Worm (Caenorhabditis elegans) whole organism, early embryonic: Measurements from ENCODE around the gene cyp-33C7.
"Not testable (repeated sequence)": the region's sequence is repeated elsewhere in the genome, so short reads cannot be mapped to it uniquely, and the experiment has no call there.

Experiments
- B0310.2 ChIP-seq: sonication (generic microtip); optimal IDR thresholded peaks from 2 replicates; lab custom pipeline; 2016; ENCODE audit warnings: mild to moderate bottlenecking, missing genetic modification characterization, missing compliant biosample characterization
- F13C5.2 ChIP-seq: sonication (generic microtip); optimal IDR thresholded peaks from 2 replicates; lab custom pipeline; 2017; ENCODE audit warnings: mild to moderate bottlenecking, missing genetic modification characterization, inconsistent platforms, missing compliant biosample characterization
- aly-1 ChIP-seq: sonication (generic microtip); optimal IDR thresholded peaks from 2 replicates; lab custom pipeline; 2016; ENCODE audit warnings: missing genetic modification characterization, missing compliant biosample characterization
- ama-1 ChIP-seq: fragments of 150-350 bp; optimal IDR thresholded peaks from 2 replicates; lab custom pipeline; 2014
- ceh-13 ChIP-seq: fragments of 200-800 bp; sonication (Bioruptor generic); optimal IDR thresholded peaks from 2 replicates; lab custom pipeline; 2018; ENCODE audit warnings: mild to moderate bottlenecking, missing genetic modification characterization, missing compliant biosample characterization
- ceh-36 ChIP-seq: sonication (generic microtip); optimal IDR thresholded peaks from 2 replicates; lab custom pipeline; 2016; ENCODE audit warnings: missing genetic modification characterization, inconsistent platforms, missing compliant biosample characterization
- ets-7 ChIP-seq: sonication (generic microtip); optimal IDR thresholded peaks from 2 replicates; lab custom pipeline; 2016; ENCODE audit warnings: missing genotype, missing genetic modification characterization, missing compliant biosample characterization
- flt-1 ChIP-seq: fragments of 200-800 bp; sonication (Bioruptor generic); IDR thresholded peaks from 2 replicates; pipeline ENCODE4 v1.3.6; 2022; ENCODE audit warnings: missing genetic modification characterization, missing compliant biosample characterization
- hmbx-1 ChIP-seq: sonication (generic microtip); optimal IDR thresholded peaks from 2 replicates; lab custom pipeline; 2016; ENCODE audit warnings: mild to moderate bottlenecking, missing genetic modification characterization, missing compliant biosample characterization
- hmg-4 ChIP-seq: fragments of 200-800 bp; sonication (Bioruptor generic); optimal IDR thresholded peaks from 2 replicates; lab custom pipeline; 2018; ENCODE audit warnings: mild to moderate bottlenecking, missing genetic modification characterization, missing compliant biosample characterization
- hnd-1 ChIP-seq: sonication (generic microtip); optimal IDR thresholded peaks from 2 replicates; lab custom pipeline; 2016; ENCODE audit warnings: missing genetic modification characterization, missing compliant biosample characterization
- pes-1 ChIP-seq: fragments of 200-800 bp; sonication (Bioruptor generic); IDR thresholded peaks from 2 replicates; pipeline ENCODE4 v1.3.6; 2022; ENCODE audit warnings: missing genetic modification reagents, missing genetic modification characterization, missing compliant biosample characterization
- scrt-1 ChIP-seq: fragments of 200-800 bp; sonication (Bioruptor generic); IDR thresholded peaks from 2 replicates; pipeline ENCODE4 v1.3.6; 2022; ENCODE audit warnings: missing genetic modification characterization, missing compliant biosample characterization
- sea-1 ChIP-seq: fragments of 200-800 bp; sonication (Bioruptor generic); conservative IDR thresholded peaks from 2 replicates; pipeline ENCODE4 v1.3.6; 2022; ENCODE audit warnings: missing genetic modification characterization, missing compliant biosample characterization
- tbx-11 ChIP-seq: fragments of 200-800 bp; sonication (Bioruptor generic); IDR thresholded peaks from 2 replicates; pipeline ENCODE4 v1.3.6; 2022; ENCODE audit warnings: missing genetic modification characterization, missing compliant biosample characterization
- tbx-37 ChIP-seq: fragments of 200-800 bp; sonication (Bioruptor generic); conservative IDR thresholded peaks from 2 replicates; pipeline ENCODE4 v1.3.6; 2022; ENCODE audit warnings: missing genetic modification reagents, missing genetic modification characterization, missing compliant biosample characterization
- tra-4 ChIP-seq: sonication (generic microtip); optimal IDR thresholded peaks from 2 replicates; lab custom pipeline; 2017; ENCODE audit warnings: missing genetic modification characterization, missing compliant biosample characterization

Gene cyp-33C7

ce11 chrV:2249310-2249709 lies 1.0 kb upstream of the cyp-33C7 start, which contains the start of gene cyp-33C6:
cyp-33C6 (minus strand) TSS chrV:2249410.
- TF ChIP-seq tbx-11: no peak
- TF ChIP-seq ama-1: no peak
- TF ChIP-seq hmbx-1: no peak

ce11 chrV:2251774-2252173 lies 1.4 kb downstream of the cyp-33C7 start:
- no peak for TF ChIP-seq scrt-1 (GFP tag; lab: Robert Waterston, UW)
- TF ChIP-seq ets-7 (tag; lab: Kevin White, UChicago): no peak
- TF ChIP-seq hmbx-1: no peak
- TF ChIP-seq pes-1 (GFP tag; lab: Robert Waterston, UW): no peak
- no peak for TF ChIP-seq flt-1 (GFP tag; lab: Robert Waterston, UW)

- TF ChIP-seq tra-4 (tag; lab: Kevin White, UChicago) (no peak), scrt-1 (GFP tag; lab: Robert Waterston, UW) (no peak), hmg-4 (GFP tag; lab: Kevin White, UChicago) (no peak), hmbx-1 (no peak), tbx-11 (no peak), tbx-37 (GFP tag; lab: Robert Waterston, UW) (no peak), ceh-36 (tag; lab: Kevin White, UChicago) (no peak), B0310.2 (tag; lab: Kevin White, UChicago) (no peak), sea-1 (GFP tag; lab: Robert Waterston, UW) (no peak)
Measured at ce11 chrV:2254553-2255124, 4.3 kb downstream of the cyp-33C7 start, which contains the start of gene str-253. str-253 (minus strand) TSS chrV:2254603.

- TF ChIP-seq tbx-37 (GFP tag; lab: Robert Waterston, UW); tbx-11; flt-1 (GFP tag; lab: Robert Waterston, UW): not testable (repeated sequence)
Measured at ce11 chrV:2255191-2255590, 4.9 kb downstream of the cyp-33C7 start, which contains the start of gene F41B5.1. F41B5.1 (plus strand) TSS chrV:2255533.

ce11 chrV:2259750-2260149 lies 9.4 kb downstream of the cyp-33C7 start, which contains the start of gene nhr-182:
nhr-182 (minus strand) TSS chrV:2259927.
- TF ChIP-seq tbx-11 (no peak), scrt-1 (GFP tag; lab: Robert Waterston, UW) (no peak), aly-1 (tag; lab: Kevin White, UChicago) (no peak), sea-1 (GFP tag; lab: Robert Waterston, UW) (no peak), ama-1 (no peak), B0310.2 (tag; lab: Kevin White, UChicago) (no peak), hmg-4 (GFP tag; lab: Kevin White, UChicago) (no peak), ets-7 (tag; lab: Kevin White, UChicago) (no peak), hmbx-1 (no peak), F13C5.2 (tag; lab: Kevin White, UChicago) (no peak), ceh-36 (tag; lab: Kevin White, UChicago) (no peak), pes-1 (GFP tag; lab: Robert Waterston, UW) (no peak), flt-1 (GFP tag; lab: Robert Waterston, UW) (no peak), hnd-1 (tag; lab: Kevin White, UChicago) (no peak), tra-4 (tag; lab: Kevin White, UChicago) (no peak)

- TF ChIP-seq pes-1 (GFP tag; lab: Robert Waterston, UW) (no peak), scrt-1 (GFP tag; lab: Robert Waterston, UW) (no peak), ets-7 (tag; lab: Kevin White, UChicago) (no peak), F13C5.2 (tag; lab: Kevin White, UChicago) (no peak)
Measured at ce11 chrV:2260660-2261059, 10.3 kb downstream of the cyp-33C7 start, which contains the start of gene F41B5.12. F41B5.12 (plus strand) TSS chrV:2260960.

- TF ChIP-seq aly-1 (tag; lab: Kevin White, UChicago) (no peak), F13C5.2 (tag; lab: Kevin White, UChicago) (no peak), tbx-37 (GFP tag; lab: Robert Waterston, UW) (no peak), hmg-4 (GFP tag; lab: Kevin White, UChicago) (no peak), flt-1 (GFP tag; lab: Robert Waterston, UW) (no peak), scrt-1 (GFP tag; lab: Robert Waterston, UW) (no peak), hnd-1 (tag; lab: Kevin White, UChicago) (no peak), hmbx-1 (no peak), ama-1 (no peak), ceh-36 (tag; lab: Kevin White, UChicago) (no peak), tbx-11 (no peak), sea-1 (GFP tag; lab: Robert Waterston, UW) (no peak), tra-4 (tag; lab: Kevin White, UChicago) (no peak), pes-1 (GFP tag; lab: Robert Waterston, UW) (no peak), B0310.2 (tag; lab: Kevin White, UChicago) (no peak), ets-7 (tag; lab: Kevin White, UChicago) (no peak), ceh-13 (GFP tag; lab: Kevin White, UChicago) (no peak)
Measured at ce11 chrV:2264455-2264854, 14.1 kb downstream of the cyp-33C7 start, which contains the start of gene nhr-183. nhr-183 (minus strand) TSS chrV:2264634.

- TF ChIP-seq B0310.2 (tag; lab: Kevin White, UChicago) (no peak), pes-1 (GFP tag; lab: Robert Waterston, UW) (no peak), ceh-13 (GFP tag; lab: Kevin White, UChicago) (no peak), sea-1 (GFP tag; lab: Robert Waterston, UW) (no peak), hnd-1 (tag; lab: Kevin White, UChicago) (no peak)
Measured at ce11 chrV:2264925-2265324, 14.6 kb downstream of the cyp-33C7 start.
